Worm (Caenorhabditis elegans): Measurements from ENCODE around the gene fipr-5.

- no peak for TF ChIP-seq B0310.2 (tag; optimal IDR thresholded peaks at IDR 0.05)
- no peak for TF ChIP-seq ama-1 (optimal IDR thresholded peaks at IDR 0.05)
- no peak for TF ChIP-seq scrt-1 (GFP tag; IDR thresholded peaks at IDR 0.05)
- TF ChIP-seq hmg-4 (GFP tag; optimal IDR thresholded peaks at IDR 0.05) = no peak
- TF ChIP-seq hnd-1 (tag; optimal IDR thresholded peaks at IDR 0.05) = no peak
- TF ChIP-seq tra-4 (tag; optimal IDR thresholded peaks at IDR 0.05) = no peak
- TF ChIP-seq aly-1 (tag; optimal IDR thresholded peaks at IDR 0.05) = no peak
These were observed 11.0 kb downstream of the fipr-5 start, which contains the start of gene tftc-3 for ce11 chrV:10210244-10210643.
